Fruit fly (Drosophila melanogaster): ENCODE measurements around the gene Hsp27.

The Hsp27 gene

DNA sequence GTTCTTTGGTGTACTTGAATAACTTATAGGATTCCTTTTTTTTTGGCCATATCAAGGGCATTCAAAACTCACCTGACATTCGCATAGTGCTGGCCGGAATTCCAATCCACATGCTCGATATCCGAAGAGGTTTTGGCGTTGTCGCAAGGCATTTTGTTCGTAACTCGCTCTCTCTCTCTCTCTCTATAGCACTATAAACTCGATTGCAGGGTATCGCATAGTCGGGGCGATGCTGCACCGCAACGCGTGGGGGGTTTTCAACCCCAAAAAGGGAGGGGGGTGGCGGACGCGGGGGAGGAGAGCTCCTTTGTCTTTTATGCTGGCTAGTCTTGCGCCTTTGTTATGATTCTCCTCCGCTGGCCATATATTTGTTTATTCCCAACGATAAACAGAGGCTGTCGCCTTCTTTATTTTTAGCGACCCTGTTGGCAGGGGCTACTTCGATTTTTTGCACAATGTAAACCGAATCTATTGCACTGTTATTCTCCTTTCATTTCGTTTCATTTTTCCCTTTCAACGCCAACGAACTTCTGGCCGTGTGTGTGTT lies 14.6 kb downstream of the Hsp27 start (continued):
- TF ChIP-seq row (GFP tag; IDR thresholded peaks at IDR 0.05) (peak; percentile 59), slbo (GFP tag; IDR thresholded peaks at IDR 0.05) (0 out of 2 replicates have a peak, but pooled peaks have one; percentile 20), prd (optimal IDR thresholded peaks at IDR 0.05) (no peak), prd (GFP tag; IDR thresholded peaks at IDR 0.05) (peak; percentile 31; the same call in 1 of the 3 replicates), Max (GFP tag; optimal IDR thresholded peaks at IDR 0.05) (no peak), dysf (GFP tag; IDR thresholded peaks at IDR 0.05) (peak; percentile 40; the same call in 1 of the 3 replicates), HLH4C (GFP tag; IDR thresholded peaks at IDR 0.05; ENCODE audit: partially characterized antibody) (no peak), ttk (GFP tag; IDR thresholded peaks at IDR 0.05) (0 out of 2 replicates have a peak, but pooled peaks have one; percentile 22), CG8359 (GFP tag; optimal IDR thresholded peaks at IDR 0.05; ENCODE audit: borderline replicate concordance) (no peak), otp (GFP tag; IDR thresholded peaks at IDR 0.05) (0 out of 3 replicates have a peak, but pooled peaks have one; percentile 38), pan (optimal IDR thresholded peaks at IDR 0.05) (peak in 1 of 2 experiments; percentile 46), pan (GFP tag; optimal IDR thresholded peaks at IDR 0.05 in 1 of 2, IDR thresholded peaks at IDR 0.05 in 1 of 2) (peak in 1 of 2 experiments; percentile 7)

DNA sequence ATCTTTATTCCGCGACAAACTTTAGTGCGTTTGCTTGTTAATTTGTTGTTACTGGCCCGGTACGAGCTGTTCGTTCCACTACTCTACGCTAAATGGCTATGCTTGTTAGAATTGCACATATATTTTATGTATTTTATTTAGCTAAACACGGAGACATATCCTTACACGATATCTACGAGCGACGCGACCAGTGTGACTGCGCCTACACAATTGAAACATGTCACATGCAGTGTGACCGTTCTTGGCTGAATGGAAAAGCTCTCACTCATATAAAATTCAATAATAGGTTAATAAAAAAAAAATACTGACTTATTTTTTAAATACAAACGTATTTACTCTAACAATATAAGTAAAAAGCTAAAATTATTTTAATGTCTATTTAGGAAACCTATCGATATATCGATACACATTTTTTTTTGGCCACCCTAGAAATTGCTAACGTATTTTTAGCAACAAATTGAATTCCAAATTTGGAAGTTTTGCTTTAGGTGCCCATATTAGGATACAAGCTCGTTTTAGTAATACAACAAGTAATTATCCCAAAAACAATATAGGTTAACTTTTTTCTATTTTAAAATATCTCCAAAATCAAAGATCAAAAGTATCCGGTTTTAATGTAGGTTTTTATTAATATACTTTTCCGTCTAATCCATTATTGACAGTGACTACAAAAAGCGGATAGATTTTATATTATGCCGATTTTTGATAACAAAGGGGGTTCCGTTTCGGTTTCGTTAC lies 15.3 kb downstream of the Hsp27 start, which contains the start of gene CG4080:
CG4080 (minus strand) TSS at position 215 of the 738 bp plus-strand sequence.
- TF ChIP-seq grau (tag; optimal IDR thresholded peaks at IDR 0.05) (peak; percentile 51), zfh1 (GFP tag; IDR thresholded peaks at IDR 0.05) (no peak), tll (GFP tag; optimal IDR thresholded peaks at IDR 0.05) (no peak), ewg (GFP tag; optimal IDR thresholded peaks at IDR 0.05) (peak; percentile 3), otp (GFP tag; IDR thresholded peaks at IDR 0.05) (peak; percentile 27; the same call in 1 of the 3 replicates), CG6689 (GFP tag; IDR thresholded peaks at IDR 0.05) (0 out of 2 replicates have a peak, but pooled peaks have one; percentile 18), CG13775 (GFP tag; optimal IDR thresholded peaks at IDR 0.05) (peak; percentile 6), CG14860 (GFP tag; IDR thresholded peaks at IDR 0.05; ENCODE audit: partially characterized antibody) (peak; percentile 59), CG11723 (GFP tag; optimal IDR thresholded peaks at IDR 0.05) (no peak), CG12769 (tag; optimal IDR thresholded peaks at IDR 0.05) (no peak), Adf1 (GFP tag; IDR thresholded peaks at IDR 0.05) (no peak), knrl (GFP tag; IDR thresholded peaks at IDR 0.05; ENCODE audit: partially characterized antibody) (peak; percentile 84), E2f1 (GFP tag; IDR thresholded peaks at IDR 0.05) (peak; percentile 25; the same call in 1 of the 2 replicates), CG4617 (GFP tag; optimal IDR thresholded peaks at IDR 0.05; ENCODE audit: borderline replicate concordance) (peak; percentile 56), chm (GFP tag; IDR thresholded peaks at IDR 0.05) (peak; percentile 13; the same call in 1 of the 2 replicates), CG16815 (GFP tag; optimal IDR thresholded peaks at IDR 0.05) (no peak), tgo (GFP tag; IDR thresholded peaks at IDR 0.05) (no peak), Elba2 (GFP tag; optimal IDR thresholded peaks at IDR 0.05) (no peak), E2f2 (GFP tag; IDR thresholded peaks at IDR 0.05) (peak; percentile 29; the same call in 1 of the 2 replicates), CG10431 (GFP tag; optimal IDR thresholded peaks at IDR 0.05) (no peak), trem (tag; optimal IDR thresholded peaks at IDR 0.05) (peak; percentile 61), Scr (GFP tag; IDR thresholded peaks at IDR 0.05; ENCODE audit: partially characterized antibody) (peak; percentile 90), pfk (GFP tag; optimal IDR thresholded peaks at IDR 0.05) (no peak), lab (GFP tag; optimal IDR thresholded peaks at IDR 0.05) (peak; percentile 55), stc (GFP tag; IDR thresholded peaks at IDR 0.05) (peak; percentile 53; the same call in 1 of the 2 replicates), gce (GFP tag; IDR thresholded peaks at IDR 0.05) (0 out of 3 replicates have a peak, but pooled peaks have one; percentile 5), abd-A (tag; optimal IDR thresholded peaks at IDR 0.05) (peak; percentile 3), Dp (GFP tag; optimal IDR thresholded peaks at IDR 0.05) (peak; percentile 34), twi (tag; optimal IDR thresholded peaks at IDR 0.05) (peak; percentile 29), esg (GFP tag; conservative IDR thresholded peaks at IDR 0.05) (no peak), Dip3 (GFP tag; optimal IDR thresholded peaks at IDR 0.05) (peak; percentile 23), Ets65A (GFP tag) (peak; percentile 79), CG9817 (tag; optimal IDR thresholded peaks at IDR 0.05) (no peak), kay (GFP tag; optimal IDR thresholded peaks at IDR 0.05) (no peak), Trl (optimal IDR thresholded peaks at IDR 0.05) (no peak), Trl (GFP tag; optimal IDR thresholded peaks at IDR 0.05) (no peak)
